Worm (Caenorhabditis elegans): ENCODE measurements around the gene dpy-28.

- no peak for TF ChIP-seq ces-1 (GFP tag; optimal IDR thresholded peaks at IDR 0.05)
- TF ChIP-seq lin-13 (tag; optimal IDR thresholded peaks at IDR 0.05), result no peak
- no peak for TF ChIP-seq sptf-1 (tag; optimal IDR thresholded peaks at IDR 0.05)
- TF ChIP-seq nhr-12 (tag; optimal IDR thresholded peaks at IDR 0.05), result no peak
- no peak for TF ChIP-seq mep-1 (tag; optimal IDR thresholded peaks at IDR 0.05)
- TF ChIP-seq snpc-4 (tag; optimal IDR thresholded peaks at IDR 0.05), result no peak
- TF ChIP-seq hlh-1 (tag; optimal IDR thresholded peaks at IDR 0.05), result no peak
These were observed 5.4 kb upstream of the dpy-28 start, which contains the start of gene rnf-113 for ce11 chrIII:10757540-10757939.

Measured in whole organism, mixed stage, embryonic.